Worm (Caenorhabditis elegans) whole organism, L1 larva: Measurements from ENCODE around the gene cytb-5.1.

Experiments
- C04F5.9 ChIP-seq: sonication (generic microtip); optimal IDR thresholded peaks from 2 replicates; lab custom pipeline; 2016; ENCODE audit warnings: missing genetic modification characterization, missing compliant biosample characterization
- C16A3.4 ChIP-seq: fragments of 150-350 bp; optimal IDR thresholded peaks from 2 replicates; lab custom pipeline; 2014; ENCODE audit warnings: missing biosample characterization, missing genetic modification characterization
- F16B12.6 ChIP-seq: fragments of 150-350 bp; optimal IDR thresholded peaks from 2 replicates; lab custom pipeline; 2014; ENCODE audit warnings: missing biosample characterization, missing genetic modification characterization
- Y116A8C.19 ChIP-seq: sonication (generic microtip); optimal IDR thresholded peaks from 2 replicates; lab custom pipeline; 2016; ENCODE audit warnings: missing compliant biosample characterization, missing genetic modification characterization, borderline replicate concordance
- aha-1 ChIP-seq: fragments of 150-350 bp; optimal IDR thresholded peaks from 2 replicates; lab custom pipeline; 2014; ENCODE audit warnings: missing biosample characterization, missing genetic modification characterization
- blmp-1 ChIP-seq: fragments of 150-350 bp; optimal IDR thresholded peaks from 2 replicates; lab custom pipeline; 2014; ENCODE audit warnings: missing biosample characterization, missing genetic modification characterization
- ceh-63 ChIP-seq: fragments of 200-800 bp; sonication (Bioruptor generic); optimal IDR thresholded peaks from 2 replicates; lab custom pipeline; 2018; ENCODE audit warnings: mild to moderate bottlenecking, missing genetic modification characterization, missing compliant biosample characterization
- ceh-8 ChIP-seq: fragments of 200-800 bp; sonication (Bioruptor generic); optimal IDR thresholded peaks from 2 replicates; lab custom pipeline; 2018; ENCODE audit warnings: mild to moderate bottlenecking, missing genetic modification characterization, moderate library complexity, missing compliant biosample characterization
- ceh-82 ChIP-seq, 3 experiments: fragments of 150-350 bp in 1 of 3; sonication (generic microtip) in 2 of 3; optimal IDR thresholded peaks; 2 replicates each; lab custom pipeline; 2014 to 2017; ENCODE audit warnings: missing biosample characterization in 3 of 3, missing genetic modification characterization in 3 of 3
- ces-1 ChIP-seq: fragments of 150-350 bp; optimal IDR thresholded peaks from 2 replicates; lab custom pipeline; 2014; ENCODE audit warnings: missing biosample characterization, missing genetic modification reagents, missing genetic modification characterization
- dpl-1 ChIP-seq, 3 experiments: fragments of 150-350 bp in 2 of 3; sonication (generic microtip) in 1 of 3; optimal IDR thresholded peaks; 2 replicates each; lab custom pipeline; 2014 to 2017; ENCODE audit warnings: missing biosample characterization in 3 of 3, missing genetic modification characterization in 3 of 3, missing genetic modification reagents in 3 of 3
- fkh-10 ChIP-seq: sonication (generic microtip); optimal IDR thresholded peaks from 2 replicates; lab custom pipeline; 2017; ENCODE audit warnings: missing biosample characterization, missing genetic modification reagents, missing genetic modification characterization
- fkh-8 ChIP-seq: sonication (generic microtip); optimal IDR thresholded peaks from 2 replicates; lab custom pipeline; 2016; ENCODE audit warnings: mild to moderate bottlenecking, missing genetic modification characterization, missing compliant biosample characterization
- hlh-4 ChIP-seq: sonication (generic microtip); optimal IDR thresholded peaks from 2 replicates; lab custom pipeline; 2016; ENCODE audit warnings: mild to moderate bottlenecking, missing genetic modification characterization, missing compliant biosample characterization
- hpl-2 ChIP-seq: fragments of 150-350 bp; optimal IDR thresholded peaks from 2 replicates; lab custom pipeline; 2014; ENCODE audit warnings: missing biosample characterization, missing genetic modification reagents, missing genetic modification characterization
- irx-1 ChIP-seq: sonication (generic microtip); optimal IDR thresholded peaks from 2 replicates; lab custom pipeline; 2016; ENCODE audit warnings: missing genetic modification characterization, missing compliant biosample characterization
- lin-13 ChIP-seq: fragments of 150-350 bp; optimal IDR thresholded peaks from 2 replicates; lab custom pipeline; 2014; ENCODE audit warnings: missing biosample characterization, missing genetic modification reagents, missing genetic modification characterization
- lin-35 ChIP-seq, 2 experiments: fragments of 150-350 bp; optimal IDR thresholded peaks; 2 replicates each; lab custom pipeline; 2014; ENCODE audit warnings: missing biosample characterization in 2 of 2, missing genetic modification characterization in 2 of 2, missing genetic modification reagents in 2 of 2
- mab-9 ChIP-seq: fragments of 200-800 bp; sonication (Bioruptor generic); IDR thresholded peaks from 2 replicates; pipeline ENCODE4 v1.3.6; 2022; ENCODE audit warnings: missing genetic modification reagents, missing genetic modification characterization, missing compliant biosample characterization
- mdl-1 ChIP-seq, 2 experiments: fragments of 150-350 bp; optimal IDR thresholded peaks; 2 replicates each; lab custom pipeline; 2014 to 2017; ENCODE audit warnings: missing biosample characterization in 2 of 2, missing genetic modification characterization in 2 of 2, inconsistent platforms in 1 of 2
- mef-2 ChIP-seq: fragments of 150-350 bp; optimal IDR thresholded peaks from 2 replicates; lab custom pipeline; 2014; ENCODE audit warnings: missing biosample characterization, missing genetic modification characterization
- mep-1 ChIP-seq: fragments of 150-350 bp; optimal IDR thresholded peaks from 2 replicates; lab custom pipeline; 2014; ENCODE audit warnings: missing biosample characterization, missing genetic modification characterization
- nhr-11 ChIP-seq: fragments of 150-350 bp; optimal IDR thresholded peaks from 2 replicates; lab custom pipeline; 2014; ENCODE audit warnings: missing biosample characterization, missing genetic modification characterization
- nhr-20 ChIP-seq: sonication (generic microtip); optimal IDR thresholded peaks from 2 replicates; lab custom pipeline; 2016; ENCODE audit warnings: mild to moderate bottlenecking, missing genetic modification characterization, missing compliant biosample characterization
- nhr-237 ChIP-seq: fragments of 150-350 bp; optimal IDR thresholded peaks from 2 replicates; lab custom pipeline; 2014; ENCODE audit warnings: missing biosample characterization, missing genetic modification characterization
- nhr-28 ChIP-seq: fragments of 150-350 bp; optimal IDR thresholded peaks from 2 replicates; lab custom pipeline; 2014; ENCODE audit warnings: missing biosample characterization, missing genetic modification characterization
- nhr-71 ChIP-seq: sonication (generic microtip); optimal IDR thresholded peaks from 2 replicates; lab custom pipeline; 2016; ENCODE audit warnings: mild to moderate bottlenecking, missing genetic modification characterization, moderate library complexity, missing compliant biosample characterization
- nhr-77 ChIP-seq: fragments of 150-350 bp; optimal IDR thresholded peaks from 2 replicates; lab custom pipeline; 2014; ENCODE audit warnings: missing biosample characterization, missing genetic modification characterization
- nhr-84 ChIP-seq: sonication (generic microtip); optimal IDR thresholded peaks from 2 replicates; lab custom pipeline; 2017; ENCODE audit warnings: missing biosample characterization, missing genetic modification characterization
- nhr-85 ChIP-seq: sonication (generic microtip); peaks from one replicate; lab custom pipeline; 2016; ENCODE audit warnings: missing genetic modification characterization, inconsistent platforms, missing compliant biosample characterization
- nhr-90 ChIP-seq: sonication (generic microtip); optimal IDR thresholded peaks from 2 replicates; lab custom pipeline; 2016; ENCODE audit warnings: mild to moderate bottlenecking, missing genetic modification characterization, missing compliant biosample characterization; ENCODE audit not compliant: poor library complexity
- pag-3 ChIP-seq: sonication (generic microtip); optimal IDR thresholded peaks from 2 replicates; lab custom pipeline; 2017; ENCODE audit warnings: missing genetic modification characterization, mild to moderate bottlenecking, missing compliant biosample characterization, antibody characterized with exemption, borderline replicate concordance; ENCODE audit not compliant: insufficient read depth
- pax-3 ChIP-seq: fragments of 200-800 bp; sonication (Bioruptor generic); optimal IDR thresholded peaks from 2 replicates; lab custom pipeline; 2018; ENCODE audit warnings: mild to moderate bottlenecking, missing genetic modification characterization, moderate library complexity, missing compliant biosample characterization
- pqm-1 ChIP-seq: sonication (generic microtip); optimal IDR thresholded peaks from 3 replicates; lab custom pipeline; 2017; ENCODE audit warnings: missing biosample characterization, missing genetic modification characterization
- rnt-1 ChIP-seq: sonication (generic microtip); optimal IDR thresholded peaks from 2 replicates; lab custom pipeline; 2016; ENCODE audit warnings: mild to moderate bottlenecking, missing genetic modification characterization, moderate library complexity, missing compliant biosample characterization
- skn-1 ChIP-seq: fragments of 150-350 bp; optimal IDR thresholded peaks from 2 replicates; lab custom pipeline; 2014; ENCODE audit warnings: missing biosample characterization, missing genetic modification characterization
- snu-23 ChIP-seq: sonication (generic microtip); optimal IDR thresholded peaks from 2 replicates; lab custom pipeline; 2016; ENCODE audit warnings: missing genetic modification characterization, missing compliant biosample characterization
- sup-37 ChIP-seq: fragments of 200-800 bp; sonication (Bioruptor generic); optimal IDR thresholded peaks from 2 replicates; lab custom pipeline; 2018; ENCODE audit warnings: mild to moderate bottlenecking, missing genetic modification characterization, missing compliant biosample characterization
- swsn-7 ChIP-seq: sonication (generic microtip); optimal IDR thresholded peaks from 2 replicates; lab custom pipeline; 2016; ENCODE audit warnings: missing genetic modification characterization, missing compliant biosample characterization
- tbx-2 ChIP-seq: sonication (generic microtip); optimal IDR thresholded peaks from 2 replicates; lab custom pipeline; 2016; ENCODE audit warnings: missing genetic modification characterization, missing compliant biosample characterization
- tlp-1 ChIP-seq: fragments of 150-350 bp; optimal IDR thresholded peaks from 2 replicates; lab custom pipeline; 2014; ENCODE audit warnings: missing biosample characterization, missing genetic modification characterization
- unc-130 ChIP-seq: fragments of 150-350 bp; optimal IDR thresholded peaks from 2 replicates; lab custom pipeline; 2017; ENCODE audit warnings: missing biosample characterization, missing genetic modification characterization, inconsistent platforms
- unc-30 ChIP-seq: sonication (generic microtip); optimal IDR thresholded peaks from 2 replicates; lab custom pipeline; 2017; ENCODE audit warnings: missing biosample characterization, missing genetic modification characterization
- unc-98 ChIP-seq: fragments of 200-800 bp; sonication (Bioruptor generic); IDR thresholded peaks from 2 replicates; pipeline ENCODE4 v1.3.6; 2022; ENCODE audit warnings: missing genetic modification characterization, missing compliant biosample characterization
- vab-15 ChIP-seq: sonication (generic microtip); optimal IDR thresholded peaks from 2 replicates; lab custom pipeline; 2017; ENCODE audit warnings: missing genotype, mild to moderate bottlenecking, missing genetic modification characterization, missing compliant biosample characterization
- xbp-1 ChIP-seq: sonication (generic microtip); optimal IDR thresholded peaks from 2 replicates; lab custom pipeline; 2016; ENCODE audit warnings: missing genetic modification characterization, missing compliant biosample characterization
- zag-1 ChIP-seq: fragments of 150-350 bp; optimal IDR thresholded peaks from 2 replicates; lab custom pipeline; 2014; ENCODE audit warnings: missing biosample characterization, missing genetic modification characterization
- zip-4 ChIP-seq: fragments of 200-800 bp; sonication (Bioruptor generic); optimal IDR thresholded peaks from 2 replicates; lab custom pipeline; 2018; ENCODE audit warnings: mild to moderate bottlenecking, missing genetic modification characterization, moderate library complexity, missing compliant biosample characterization
- ztf-11 ChIP-seq, 2 experiments: sonication (generic microtip); optimal IDR thresholded peaks; 2 replicates each; lab custom pipeline; 2016 to 2017; ENCODE audit warnings: missing genetic modification characterization in 2 of 2, missing biosample characterization in 1 of 2, missing compliant biosample characterization in 1 of 2
- ztf-4 ChIP-seq: fragments of 150-350 bp; optimal IDR thresholded peaks from 2 replicates; lab custom pipeline; 2014; ENCODE audit warnings: missing biosample characterization, missing genetic modification characterization

cytb-5.1 gene

DNA sequence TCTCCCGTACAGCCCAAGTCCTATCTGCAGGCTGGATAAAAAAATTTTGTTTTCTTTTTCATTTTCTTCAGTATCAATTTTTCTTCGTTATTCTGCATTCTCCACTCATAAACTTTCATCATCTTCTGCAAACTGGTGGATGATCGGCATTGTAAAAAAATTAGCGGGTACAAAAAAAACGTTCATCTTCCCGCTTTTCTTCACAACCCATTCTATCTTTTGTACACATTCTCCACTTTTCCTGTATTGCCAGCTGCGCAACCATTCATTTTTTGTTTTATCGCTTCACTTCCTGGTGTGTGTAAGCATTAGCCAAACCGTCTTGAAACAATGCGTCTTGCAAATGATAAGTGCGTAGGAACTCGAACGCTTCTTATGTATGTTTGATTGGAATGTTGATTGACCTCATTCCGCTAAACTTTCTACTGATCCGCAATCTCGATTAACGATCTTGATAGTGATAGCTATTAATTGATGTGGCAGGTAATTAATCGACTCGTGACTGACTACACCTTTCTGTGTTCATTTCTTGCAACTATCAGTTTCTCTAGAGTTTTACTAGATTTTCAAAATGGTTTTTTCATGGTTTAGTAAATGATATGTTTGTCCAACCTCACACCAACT, 27.2 kb upstream of the cytb-5.1 start (continued):
- TF ChIP-seq snu-23 (GFP tag; lab: Kevin White, UChicago) = peak; percentile 37
- TF ChIP-seq Y116A8C.19 (tag; lab: Kevin White, UChicago) = no peak
- TF ChIP-seq nhr-71 = peak; percentile 35
- no peak for TF ChIP-seq ztf-11 (tag; optimal IDR thresholded peaks at IDR 0.05; lab: Kevin White, UChicago)
- no peak for TF ChIP-seq ces-1 (GFP tag; lab: Kevin White, UChicago)
- no peak for TF ChIP-seq fkh-10 (GFP tag; lab: Kevin White, UChicago)
- TF ChIP-seq zag-1 = no peak
- no peak for TF ChIP-seq pag-3
- TF ChIP-seq unc-30 (tag; lab: Kevin White, UChicago) = no peak
- no peak for TF ChIP-seq tbx-2 (tag; lab: Kevin White, UChicago)
- TF ChIP-seq mep-1 = peak; percentile 44
- no peak for TF ChIP-seq nhr-28 (tag; lab: Kevin White, UChicago)
- no peak for TF ChIP-seq skn-1 (tag; lab: Kevin White, UChicago)
- TF ChIP-seq unc-130 = peak; percentile 1
- peak; percentile 96 for TF ChIP-seq blmp-1 (tag; lab: Kevin White, UChicago)
- peak; percentile 90 for TF ChIP-seq nhr-85
- TF ChIP-seq nhr-84 = no peak
- TF ChIP-seq ceh-63 (GFP tag; lab: Kevin White, UChicago) = no peak
- no peak for TF ChIP-seq irx-1 (tag; lab: Kevin White, UChicago)
- TF ChIP-seq lin-35 (GFP tag; optimal IDR thresholded peaks at IDR 0.05; lab: Kevin White, UChicago) = peak in 1 of 2 experiments; percentile 22
- TF ChIP-seq vab-15 (tag; lab: Kevin White, UChicago) = peak; percentile 52
- TF ChIP-seq pqm-1 (tag; lab: Kevin White, UChicago) = no peak
- TF ChIP-seq pax-3 = no peak
- TF ChIP-seq nhr-77 (tag; lab: Kevin White, UChicago) = no peak

DNA sequence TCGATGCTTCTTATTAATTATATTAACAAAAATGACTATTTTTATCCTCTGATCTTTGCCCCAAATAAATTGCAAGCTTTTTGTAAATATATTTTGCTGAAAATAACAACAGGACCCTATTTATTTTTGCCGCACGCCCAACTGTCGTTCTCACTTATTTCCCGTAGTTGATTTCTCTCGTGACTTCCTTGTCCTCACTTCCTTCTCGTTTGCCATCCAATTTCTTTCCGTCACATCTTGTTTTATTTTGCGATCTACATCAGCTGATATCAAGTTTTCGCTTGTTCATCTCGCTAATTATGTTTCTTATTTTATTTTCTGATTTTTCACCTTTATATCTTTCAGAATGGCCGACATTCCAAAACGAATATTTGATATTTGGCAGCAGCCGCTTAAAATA, 26.4 kb upstream of the cytb-5.1 start, which contains the start of gene F48F7.5:
TSS of gene F48F7.5 (plus strand) at position 340 of the 400 bp plus-strand sequence.
- TF ChIP-seq C16A3.4 (tag; lab: Kevin White, UChicago) (peak; percentile 32), hpl-2 (GFP tag; lab: Kevin White, UChicago) (no peak), unc-30 (tag; lab: Kevin White, UChicago) (no peak), aha-1 (tag; lab: Kevin White, UChicago) (no peak), mep-1 (no peak), lin-13 (no peak), hlh-4 (tag; lab: Kevin White, UChicago) (no peak), irx-1 (tag; lab: Kevin White, UChicago) (peak; percentile 13), sup-37 (GFP tag; lab: Kevin White, UChicago) (no peak), F16B12.6 (tag; lab: Kevin White, UChicago) (no peak), xbp-1 (tag; lab: Kevin White, UChicago) (no peak), zip-4 (GFP tag; lab: Kevin White, UChicago) (no peak), nhr-237 (tag; lab: Kevin White, UChicago) (no peak), mef-2 (peak; percentile 31), rnt-1 (tag; lab: Kevin White, UChicago) (peak; percentile 50), mab-9 (no peak), dpl-1 (GFP tag; optimal IDR thresholded peaks at IDR 0.05; lab: Kevin White, UChicago) (no peak), skn-1 (tag; lab: Kevin White, UChicago) (peak; percentile 7), nhr-84 (no peak), mdl-1 (tag; optimal IDR thresholded peaks at IDR 0.05; lab: Kevin White, UChicago) (peak in 1 of 2 experiments; percentile 56), zag-1 (no peak), ceh-8 (no peak), ztf-4 (peak; percentile 44), fkh-8 (tag; lab: Kevin White, UChicago) (no peak), unc-98 (no peak), nhr-77 (tag; lab: Kevin White, UChicago) (no peak), tlp-1 (tag; lab: Kevin White, UChicago) (no peak), nhr-90 (tag; lab: Kevin White, UChicago) (no peak), ztf-11 (tag; optimal IDR thresholded peaks at IDR 0.05; lab: Kevin White, UChicago) (no peak), nhr-11 (tag; lab: Kevin White, UChicago) (no peak), nhr-20 (peak; percentile 81), swsn-7 (peak; percentile 37), ceh-82 (tag; optimal IDR thresholded peaks at IDR 0.05; lab: Kevin White, UChicago) (no peak), C04F5.9 (tag; lab: Kevin White, UChicago) (no peak), ces-1 (GFP tag; lab: Kevin White, UChicago) (no peak), blmp-1 (tag; lab: Kevin White, UChicago) (peak; percentile 97)
